Fruit fly (Drosophila melanogaster): ENCODE data around the gene CG8560.

dm6 chr3L:7376830-7377229 lies 27.2 kb downstream of the CG8560 start:
- TF ChIP-seq CG32121 (GFP tag; IDR thresholded peaks at IDR 0.05) (no peak), CG13204 (GFP tag; optimal IDR thresholded peaks at IDR 0.05) (no peak), CG9948 (tag; optimal IDR thresholded peaks at IDR 0.05) (no peak), fd96Ca (GFP tag; IDR thresholded peaks at IDR 0.05) (no peak)

Measured in whole organism, pupa.